Worm (Caenorhabditis elegans) whole organism, young adult: ENCODE measurements around the gene rbm-42.

Source experiments
- B0019.2 ChIP-seq: fragments of 200-800 bp; sonication (Bioruptor generic); conservative IDR thresholded peaks from 2 replicates; pipeline ENCODE4 v1.3.6; 2022; ENCODE audit warnings: missing genetic modification reagents, missing genetic modification characterization, missing compliant biosample characterization
- D2030.7 ChIP-seq: fragments of 200-800 bp; sonication (Bioruptor generic); IDR thresholded peaks from 2 replicates; pipeline ENCODE4 v1.3.6; 2022; ENCODE audit warnings: missing genetic modification reagents, missing genetic modification characterization, missing compliant biosample characterization
- F10E7.11 ChIP-seq: sonication (generic microtip); optimal IDR thresholded peaks from 2 replicates; lab custom pipeline; 2017; ENCODE audit warnings: mild to moderate bottlenecking, missing genetic modification characterization, moderate library complexity, missing compliant biosample characterization
- F37B4.10 ChIP-seq: fragments of 200-800 bp; sonication (Bioruptor generic); IDR thresholded peaks from 2 replicates; pipeline ENCODE4 v1.3.6; 2022; ENCODE audit warnings: missing genetic modification characterization, missing compliant biosample characterization
- F49E8.2 ChIP-seq: sonication (generic microtip); optimal IDR thresholded peaks from 3 replicates; lab custom pipeline; 2017; ENCODE audit warnings: missing genetic modification characterization, mild to moderate bottlenecking, missing compliant biosample characterization, antibody characterized with exemption, moderate library complexity; ENCODE audit not compliant: insufficient read depth
- F52B5.7 ChIP-seq: sonication (generic microtip); optimal IDR thresholded peaks from 2 replicates; lab custom pipeline; 2016; ENCODE audit warnings: mild to moderate bottlenecking, missing genetic modification characterization, missing compliant biosample characterization
- F57C9.4 ChIP-seq: sonication (generic microtip); optimal IDR thresholded peaks from 2 replicates; lab custom pipeline; 2017; ENCODE audit warnings: mild to moderate bottlenecking, missing genetic modification characterization, missing compliant biosample characterization
- Y53G8AR.9 ChIP-seq: fragments of 200-800 bp; sonication (Bioruptor generic); conservative IDR thresholded peaks from 2 replicates; pipeline ENCODE4 v1.3.6; 2022; ENCODE audit warnings: missing genetic modification reagents, missing genetic modification characterization, missing compliant biosample characterization
- Y67H2A.10 ChIP-seq: fragments of 200-800 bp; sonication (Bioruptor generic); conservative IDR thresholded peaks from 2 replicates; pipeline ENCODE4 v1.3.6; 2022; ENCODE audit warnings: missing genetic modification reagents, missing genetic modification characterization, missing compliant biosample characterization
- atf-7 ChIP-seq: sonication (generic microtip); optimal IDR thresholded peaks from 2 replicates; lab custom pipeline; 2017; ENCODE audit warnings: mild to moderate bottlenecking, missing genetic modification characterization, missing compliant biosample characterization
- attf-3 ChIP-seq: fragments of 200-800 bp; sonication (Bioruptor generic); conservative IDR thresholded peaks from 2 replicates; pipeline ENCODE4 v1.3.6; 2022; ENCODE audit warnings: missing genetic modification reagents, missing genetic modification characterization, missing compliant biosample characterization
- attf-6 ChIP-seq: fragments of 200-800 bp; sonication (Bioruptor generic); IDR thresholded peaks from 2 replicates; pipeline ENCODE4 v1.3.6; 2022; ENCODE audit warnings: missing genetic modification reagents, missing genetic modification characterization, missing compliant biosample characterization
- cebp-1 ChIP-seq, 2 experiments: fragments of 200-800 bp in 1 of 2; sonication (Bioruptor generic) in 1 of 2; sonication (generic microtip) in 1 of 2; IDR thresholded peaks in 1 of 2; optimal IDR thresholded peaks in 1 of 2; 2 replicates each; pipeline versions ENCODE4 v1.3.6 to Lab custom; 2017 to 2022; ENCODE audit warnings: missing compliant biosample characterization in 2 of 2, missing genetic modification characterization in 2 of 2, mild to moderate bottlenecking in 1 of 2, missing genetic modification reagents in 1 of 2, moderate library complexity in 1 of 2
- ceh-79 ChIP-seq: sonication (generic microtip); optimal IDR thresholded peaks from 2 replicates; lab custom pipeline; 2017; ENCODE audit warnings: mild to moderate bottlenecking, missing genetic modification characterization, missing compliant biosample characterization
- chd-7 ChIP-seq: sonication (generic microtip); optimal IDR thresholded peaks from 2 replicates; lab custom pipeline; 2016; ENCODE audit warnings: mild to moderate bottlenecking, missing genetic modification characterization, moderate library complexity, missing compliant biosample characterization
- dpff-1 ChIP-seq: sonication (generic microtip); optimal IDR thresholded peaks from 2 replicates; lab custom pipeline; 2017; ENCODE audit warnings: mild to moderate bottlenecking, missing genetic modification characterization, missing compliant biosample characterization
- dpl-1 ChIP-seq: fragments of 150-350 bp; optimal IDR thresholded peaks from 2 replicates; lab custom pipeline; 2014; ENCODE audit warnings: missing biosample characterization, missing genetic modification reagents, missing genetic modification characterization
- efl-1 ChIP-seq: fragments of 150-350 bp; optimal IDR thresholded peaks from 2 replicates; lab custom pipeline; 2014; ENCODE audit warnings: missing biosample characterization, missing genetic modification reagents, missing genetic modification characterization
- egrh-3 ChIP-seq: fragments of 200-800 bp; sonication (Bioruptor generic); IDR thresholded peaks from 2 replicates; pipeline ENCODE4 v1.3.6; 2022; ENCODE audit warnings: missing genetic modification reagents, missing genetic modification characterization, missing compliant biosample characterization
- ets-4 ChIP-seq: fragments of 200-800 bp; sonication (Bioruptor generic); optimal IDR thresholded peaks from 2 replicates; lab custom pipeline; 2018; ENCODE audit warnings: mild to moderate bottlenecking, missing genetic modification characterization, missing compliant biosample characterization
- hmg-20 ChIP-seq: fragments of 200-800 bp; sonication (Bioruptor generic); IDR thresholded peaks from 2 replicates; pipeline ENCODE4 v1.3.6; 2022; ENCODE audit warnings: missing genetic modification reagents, missing genetic modification characterization, missing compliant biosample characterization
- hrde-1 ChIP-seq: sonication (generic microtip); optimal IDR thresholded peaks from 2 replicates; lab custom pipeline; 2016; ENCODE audit warnings: missing genetic modification characterization, mild to moderate bottlenecking, missing compliant biosample characterization, moderate library complexity, missing genotype, missing genetic modification reagents, borderline replicate concordance
- hsf-1 ChIP-seq: fragments of 200-800 bp; sonication (Bioruptor generic); IDR thresholded peaks from 2 replicates; pipeline ENCODE4 v1.3.6; 2022; ENCODE audit warnings: missing genetic modification reagents, missing genetic modification characterization, missing compliant biosample characterization
- lin-26 ChIP-seq: fragments of 200-800 bp; sonication (Bioruptor generic); IDR thresholded peaks from 2 replicates; pipeline ENCODE4 v1.3.6; 2022; ENCODE audit warnings: missing genetic modification reagents, missing genetic modification characterization, missing compliant biosample characterization
- lin-35 ChIP-seq, 3 experiments: fragments of 150-350 bp in 2 of 3; sonication (generic microtip) in 1 of 3; optimal IDR thresholded peaks; 2 replicates each; lab custom pipeline; 2014 to 2018; ENCODE audit warnings: missing biosample characterization in 3 of 3, missing genetic modification characterization in 3 of 3, missing genetic modification reagents in 3 of 3
- lir-1 ChIP-seq: fragments of 200-800 bp; sonication (Bioruptor generic); conservative IDR thresholded peaks from 2 replicates; pipeline ENCODE4 v1.3.6; 2022; ENCODE audit warnings: missing genetic modification reagents, missing genetic modification characterization, missing compliant biosample characterization
- lsy-27 ChIP-seq: sonication (generic microtip); optimal IDR thresholded peaks from 2 replicates; lab custom pipeline; 2017; ENCODE audit warnings: missing genetic modification characterization, mild to moderate bottlenecking, missing compliant biosample characterization, antibody characterized with exemption, missing genotype, borderline replicate concordance; ENCODE audit not compliant: insufficient read depth
- madf-10 ChIP-seq: sonication (generic microtip); optimal IDR thresholded peaks from 2 replicates; lab custom pipeline; 2016; ENCODE audit warnings: mild to moderate bottlenecking, missing genetic modification characterization, missing compliant biosample characterization
- madf-3 ChIP-seq: fragments of 200-800 bp; sonication (Bioruptor generic); IDR thresholded peaks from 2 replicates; pipeline ENCODE4 v1.3.6; 2022; ENCODE audit warnings: missing genetic modification reagents, missing genetic modification characterization, missing compliant biosample characterization
- mel-28 ChIP-seq: sonication (generic microtip); optimal IDR thresholded peaks from 2 replicates; lab custom pipeline; 2016; ENCODE audit warnings: borderline replicate concordance, mild to moderate bottlenecking, missing genetic modification characterization, missing compliant biosample characterization
- mxl-1 ChIP-seq: sonication (generic microtip); optimal IDR thresholded peaks from 2 replicates; lab custom pipeline; 2016; ENCODE audit warnings: missing genetic modification characterization, missing compliant biosample characterization
- nfya-2 ChIP-seq: fragments of 200-800 bp; sonication (Bioruptor generic); IDR thresholded peaks from 2 replicates; pipeline ENCODE4 v1.3.6; 2022; ENCODE audit warnings: missing genetic modification reagents, missing genetic modification characterization, missing compliant biosample characterization
- nhr-27 ChIP-seq: fragments of 200-800 bp; sonication (Bioruptor generic); optimal IDR thresholded peaks from 2 replicates; lab custom pipeline; 2018; ENCODE audit warnings: mild to moderate bottlenecking, missing genetic modification characterization, moderate library complexity, missing compliant biosample characterization
- nhr-90 ChIP-seq: sonication (generic microtip); optimal IDR thresholded peaks from 2 replicates; lab custom pipeline; 2016; ENCODE audit warnings: missing genotype, mild to moderate bottlenecking, missing genetic modification characterization, missing compliant biosample characterization
- pbrm-1 ChIP-seq: fragments of 200-800 bp; sonication (Bioruptor generic); IDR thresholded peaks from 2 replicates; pipeline ENCODE4 v1.3.6; 2022; ENCODE audit warnings: missing genetic modification reagents, missing genetic modification characterization, missing compliant biosample characterization
- repo-1 ChIP-seq: sonication (generic microtip); optimal IDR thresholded peaks from 2 replicates; lab custom pipeline; 2017; ENCODE audit warnings: mild to moderate bottlenecking, missing genetic modification characterization, missing compliant biosample characterization
- snpc-1.3 ChIP-seq: sonication (generic microtip); optimal IDR thresholded peaks from 2 replicates; lab custom pipeline; 2017; ENCODE audit warnings: missing genetic modification characterization, mild to moderate bottlenecking, missing compliant biosample characterization, antibody characterized with exemption, moderate library complexity, missing genotype, missing genetic modification reagents; ENCODE audit not compliant: insufficient read depth
- somi-1 ChIP-seq: fragments of 200-800 bp; sonication (Bioruptor generic); optimal IDR thresholded peaks from 2 replicates; lab custom pipeline; 2018; ENCODE audit warnings: mild to moderate bottlenecking, missing genetic modification characterization, missing compliant biosample characterization
- sptf-2 ChIP-seq: fragments of 200-800 bp; sonication (Bioruptor generic); optimal IDR thresholded peaks from 2 replicates; lab custom pipeline; 2018; ENCODE audit warnings: mild to moderate bottlenecking, missing genetic modification characterization, missing compliant biosample characterization
- tbp1 ChIP-seq: fragments of 200-800 bp; sonication (Bioruptor generic); optimal IDR thresholded peaks from 2 replicates; lab custom pipeline; 2018; ENCODE audit warnings: mild to moderate bottlenecking, missing genetic modification characterization, missing compliant biosample characterization
- tlf-1 ChIP-seq: fragments of 200-800 bp; sonication (Bioruptor generic); optimal IDR thresholded peaks from 2 replicates; lab custom pipeline; 2018; ENCODE audit warnings: mild to moderate bottlenecking, missing genetic modification characterization, missing compliant biosample characterization
- xnd-1 ChIP-seq: sonication (generic microtip); optimal IDR thresholded peaks from 2 replicates; lab custom pipeline; 2016; ENCODE audit warnings: missing genotype, missing genetic modification reagents, missing genetic modification characterization, missing compliant biosample characterization
- zfh-2 ChIP-seq: fragments of 200-800 bp; sonication (Bioruptor generic); conservative IDR thresholded peaks from 2 replicates; pipeline ENCODE4 v1.3.6; 2022; ENCODE audit warnings: missing genetic modification reagents, missing genetic modification characterization, missing compliant biosample characterization
- ztf-18 ChIP-seq: sonication (generic microtip); optimal IDR thresholded peaks from 2 replicates; lab custom pipeline; 2016; ENCODE audit warnings: missing genotype, mild to moderate bottlenecking, missing genetic modification characterization, missing compliant biosample characterization
- ztf-28 ChIP-seq: fragments of 200-800 bp; sonication (Bioruptor generic); IDR thresholded peaks from 2 replicates; pipeline ENCODE4 v1.3.6; 2022; ENCODE audit warnings: missing genetic modification reagents, missing genetic modification characterization, missing compliant biosample characterization
- ztf-6 ChIP-seq: fragments of 200-800 bp; sonication (Bioruptor generic); IDR thresholded peaks from 2 replicates; pipeline ENCODE4 v1.3.6; 2022; ENCODE audit warnings: missing genetic modification reagents, missing genetic modification characterization, missing compliant biosample characterization

Gene rbm-42

ce11 chrIII:5196298-5197045 is 43.4 kb upstream of the rbm-42 start:
- TF ChIP-seq pbrm-1 (GFP tag; lab: Robert Waterston, UW), result no peak; the same call in 1 of the 2 replicates
- peak; percentile 62; the same call in 1 of the 2 replicates for TF ChIP-seq lin-26 (GFP tag; lab: Robert Waterston, UW)
- TF ChIP-seq attf-3 (GFP tag; lab: Robert Waterston, UW), result no peak
- no peak for TF ChIP-seq hmg-20
- TF ChIP-seq sptf-2 (GFP tag; lab: Kevin White, UChicago), result no peak
- no peak for TF ChIP-seq egrh-3 (GFP tag; lab: Robert Waterston, UW)
- TF ChIP-seq atf-7, result peak; percentile 73
- TF ChIP-seq Y67H2A.10 (GFP tag; lab: Robert Waterston, UW), result no peak
- peak; percentile 69 for TF ChIP-seq tlf-1 (GFP tag; lab: Kevin White, UChicago)
- TF ChIP-seq ceh-79, result no peak
- TF ChIP-seq snpc-1.3, result no peak
- no peak for TF ChIP-seq xnd-1 (tag; lab: Kevin White, UChicago)
- no peak for TF ChIP-seq attf-6 (GFP tag; lab: Robert Waterston, UW)
- peak; percentile 63 for TF ChIP-seq madf-10 (tag; lab: Kevin White, UChicago)
- peak; percentile 77 for TF ChIP-seq Y53G8AR.9 (GFP tag; lab: Robert Waterston, UW)
- no peak for TF ChIP-seq dpl-1 (GFP tag; lab: Kevin White, UChicago)
- TF ChIP-seq chd-7 (tag; lab: Kevin White, UChicago), result peak; percentile 61
- peak; percentile 91 for TF ChIP-seq repo-1
- no peak for TF ChIP-seq ztf-28
- no peak for TF ChIP-seq lsy-27 (tag; lab: Kevin White, UChicago)
- TF ChIP-seq lir-1 (GFP tag; lab: Robert Waterston, UW), result no peak
- no peak for TF ChIP-seq F10E7.11 (tag; lab: Kevin White, UChicago)
- no peak for TF ChIP-seq lin-35 (GFP tag; optimal IDR thresholded peaks at IDR 0.05; lab: Kevin White, UChicago)
- TF ChIP-seq mel-28, result no peak
- TF ChIP-seq dpff-1 (tag; lab: Kevin White, UChicago), result no peak
- no peak for TF ChIP-seq hrde-1 (tag; lab: Kevin White, UChicago)
- TF ChIP-seq F57C9.4, result no peak
- TF ChIP-seq D2030.7 (GFP tag; lab: Robert Waterston, UW), result no peak
- peak; percentile 11 for TF ChIP-seq F52B5.7
- TF ChIP-seq efl-1 (GFP tag; lab: Kevin White, UChicago), result no peak
- TF ChIP-seq zfh-2, result no peak
- no peak for TF ChIP-seq nhr-27 (tag; lab: Kevin White, UChicago)
- TF ChIP-seq tbp1 (GFP tag; lab: Kevin White, UChicago), result peak; percentile 8
- TF ChIP-seq somi-1, result no peak
- TF ChIP-seq cebp-1 (GFP tag; IDR thresholded peaks at IDR 0.05; lab: Robert Waterston, UW), result 0 out of 2 replicates have a peak, but pooled peaks have one; percentile 12
- peak; percentile 68 for TF ChIP-seq cebp-1 (tag; optimal IDR thresholded peaks at IDR 0.05; lab: Kevin White, UChicago)
- no peak for TF ChIP-seq nfya-2 (GFP tag; lab: Robert Waterston, UW)
- no peak for TF ChIP-seq hsf-1 (GFP tag; lab: Robert Waterston, UW)
- TF ChIP-seq nhr-90, result peak; percentile 87
- TF ChIP-seq ztf-6 (GFP tag; lab: Robert Waterston, UW), result no peak
- 0 out of 2 replicates have a peak, but pooled peaks have one; percentile 57 for TF ChIP-seq madf-3
- TF ChIP-seq mxl-1 (tag; lab: Kevin White, UChicago), result no peak
- no peak for TF ChIP-seq F37B4.10 (GFP tag; lab: Robert Waterston, UW)
- no peak for TF ChIP-seq ztf-18 (tag; lab: Kevin White, UChicago)
- TF ChIP-seq F49E8.2 (tag; lab: Kevin White, UChicago), result no peak
- no peak for TF ChIP-seq ets-4 (GFP tag; lab: Kevin White, UChicago)
- no peak for TF ChIP-seq B0019.2
